Worm (Caenorhabditis elegans): ENCODE results near the gene F02D10.6.

The F02D10.6 gene

ce11 chrX:13414974-13415373 is 36.5 kb downstream of the F02D10.6 start:
- TF ChIP-seq B0310.2 (tag; optimal IDR thresholded peaks at IDR 0.05), result peak; percentile 18
- peak; percentile 55 for TF ChIP-seq tra-4 (tag; optimal IDR thresholded peaks at IDR 0.05)
- peak; percentile 76 for TF ChIP-seq flt-1 (GFP tag; IDR thresholded peaks at IDR 0.05)
- TF ChIP-seq F13C5.2 (tag; optimal IDR thresholded peaks at IDR 0.05), result peak; percentile 68
- peak; percentile 11 for TF ChIP-seq hmbx-1 (tag; optimal IDR thresholded peaks at IDR 0.05)
- peak; percentile 74; the same call in 1 of the 2 replicates for TF ChIP-seq tbx-11 (GFP tag; IDR thresholded peaks at IDR 0.05)
- TF ChIP-seq ets-7 (tag; optimal IDR thresholded peaks at IDR 0.05), result no peak
- TF ChIP-seq ama-1 (optimal IDR thresholded peaks at IDR 0.05), result no peak
- peak; percentile 53; the same call in 1 of the 2 replicates for TF ChIP-seq tbx-37 (GFP tag; conservative IDR thresholded peaks at IDR 0.05)
- no peak for TF ChIP-seq hmg-4 (GFP tag; optimal IDR thresholded peaks at IDR 0.05)
- TF ChIP-seq hnd-1 (tag; optimal IDR thresholded peaks at IDR 0.05), result peak; percentile 42
- peak; percentile 73; the same call in 1 of the 2 replicates for TF ChIP-seq sea-1 (GFP tag; conservative IDR thresholded peaks at IDR 0.05)
- TF ChIP-seq scrt-1 (GFP tag; IDR thresholded peaks at IDR 0.05), result peak; percentile 81
- TF ChIP-seq ceh-36 (tag; optimal IDR thresholded peaks at IDR 0.05), result peak; percentile 56
- TF ChIP-seq pes-1 (GFP tag; IDR thresholded peaks at IDR 0.05), result peak; percentile 85
- peak; percentile 51 for TF ChIP-seq ceh-13 (GFP tag; optimal IDR thresholded peaks at IDR 0.05)
- TF ChIP-seq aly-1 (tag; optimal IDR thresholded peaks at IDR 0.05), result no peak

ce11 chrX:13412307-13412706 is 39.2 kb downstream of the F02D10.6 start:
- TF ChIP-seq hmg-4 (GFP tag; optimal IDR thresholded peaks at IDR 0.05) (no peak), F13C5.2 (tag; optimal IDR thresholded peaks at IDR 0.05) (no peak)

- no peak for TF ChIP-seq B0310.2 (tag; optimal IDR thresholded peaks at IDR 0.05)
Observed at ce11 chrX:13411306-13411705, 40.2 kb downstream of the F02D10.6 start.

ce11 chrX:13409543-13409942 is 41.9 kb downstream of the F02D10.6 start, which contains the start of the genes cyp-13B1 and C29F7.1:
cyp-13B1 (minus strand) TSS chrX:13409643.
C29F7.1 (plus strand) TSS chrX:13409936.
- TF ChIP-seq hmg-4 (GFP tag; optimal IDR thresholded peaks at IDR 0.05), result no peak
- TF ChIP-seq scrt-1 (GFP tag; IDR thresholded peaks at IDR 0.05), result no peak
- no peak for TF ChIP-seq ets-7 (tag; optimal IDR thresholded peaks at IDR 0.05)
- TF ChIP-seq pes-1 (GFP tag; IDR thresholded peaks at IDR 0.05), result no peak

- TF ChIP-seq B0310.2 (tag; optimal IDR thresholded peaks at IDR 0.05), result no peak
- no peak for TF ChIP-seq tra-4 (tag; optimal IDR thresholded peaks at IDR 0.05)
- no peak for TF ChIP-seq hmg-4 (GFP tag; optimal IDR thresholded peaks at IDR 0.05)
- no peak for TF ChIP-seq aly-1 (tag; optimal IDR thresholded peaks at IDR 0.05)
- no peak for TF ChIP-seq ama-1 (optimal IDR thresholded peaks at IDR 0.05)
- TF ChIP-seq ceh-36 (tag; optimal IDR thresholded peaks at IDR 0.05), result no peak
- TF ChIP-seq ets-7 (tag; optimal IDR thresholded peaks at IDR 0.05), result no peak
- TF ChIP-seq tbx-11 (GFP tag; IDR thresholded peaks at IDR 0.05), result no peak
- TF ChIP-seq flt-1 (GFP tag; IDR thresholded peaks at IDR 0.05), result no peak
- no peak for TF ChIP-seq sea-1 (GFP tag; conservative IDR thresholded peaks at IDR 0.05)
- no peak for TF ChIP-seq hnd-1 (tag; optimal IDR thresholded peaks at IDR 0.05)
- no peak for TF ChIP-seq F13C5.2 (tag; optimal IDR thresholded peaks at IDR 0.05)
- no peak for TF ChIP-seq tbx-37 (GFP tag; conservative IDR thresholded peaks at IDR 0.05)
- no peak for TF ChIP-seq pes-1 (GFP tag; IDR thresholded peaks at IDR 0.05)
- no peak for TF ChIP-seq ceh-13 (GFP tag; optimal IDR thresholded peaks at IDR 0.05)
- no peak for TF ChIP-seq hmbx-1 (tag; optimal IDR thresholded peaks at IDR 0.05)
- TF ChIP-seq scrt-1 (GFP tag; IDR thresholded peaks at IDR 0.05), result no peak
Observed at ce11 chrX:13401783-13402182, 49.7 kb downstream of the F02D10.6 start, which contains the start of gene F02C12.1. F02C12.1 (plus strand) TSS chrX:13402083.

DNA sequence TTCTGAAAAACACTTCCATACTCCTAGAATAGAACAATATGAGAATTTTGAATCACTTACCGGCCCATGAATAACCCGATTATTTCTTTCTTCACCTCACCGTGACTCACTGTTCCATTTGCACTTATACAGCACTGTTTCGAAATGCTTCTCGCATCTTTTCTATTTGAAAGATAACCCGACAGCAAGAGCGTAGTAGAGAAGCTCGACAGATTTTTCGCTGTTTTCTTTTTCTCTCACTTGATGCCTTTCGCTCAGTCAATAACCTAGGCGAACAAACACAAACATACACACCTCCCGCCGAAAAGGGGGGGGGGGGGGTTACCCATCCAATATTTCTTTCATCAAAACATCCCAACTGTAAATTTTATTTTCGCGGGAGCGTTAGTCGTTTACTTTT is 50.2 kb downstream of the F02D10.6 start:
- TF ChIP-seq pes-1 (GFP tag; IDR thresholded peaks at IDR 0.05) (no peak), scrt-1 (GFP tag; IDR thresholded peaks at IDR 0.05) (no peak), flt-1 (GFP tag; IDR thresholded peaks at IDR 0.05) (no peak), tbx-37 (GFP tag; conservative IDR thresholded peaks at IDR 0.05) (no peak), tbx-11 (GFP tag; IDR thresholded peaks at IDR 0.05) (no peak), ama-1 (optimal IDR thresholded peaks at IDR 0.05) (no peak)

Data from whole organism, early embryonic.